Fruit fly (Drosophila melanogaster) whole organism, wandering third instar larva: ENCODE measurements around the gene CG31109.

ENCODE experiments used
- CG32264 ChIP-seq: fragments of 200-800 bp; sonication (Bioruptor generic); optimal IDR thresholded peaks from 2 replicates; lab custom pipeline; 2016; ENCODE audit warnings: missing biosample characterization, missing genetic modification characterization
- Hnf4 ChIP-seq: fragments of 200-800 bp; sonication (Bioruptor generic); optimal IDR thresholded peaks from 2 replicates; lab custom pipeline; 2016; ENCODE audit warnings: missing biosample characterization, mild to moderate bottlenecking, missing genetic modification characterization
- br ChIP-seq: fragments of 200-800 bp; sonication (Bioruptor generic); optimal IDR thresholded peaks from 2 replicates; lab custom pipeline; 2016; ENCODE audit warnings: missing biosample characterization, missing genetic modification characterization
- foxo ChIP-seq, 2 experiments: fragments of 200-800 bp; sonication (Bioruptor generic); optimal IDR thresholded peaks; 2 replicates in 1 of 2; 3 replicates in 1 of 2; lab custom pipeline; 2016 to 2017; ENCODE audit warnings: missing biosample characterization in 2 of 2, missing genetic modification characterization in 2 of 2
- fru ChIP-seq: fragments of 200-800 bp; sonication (Bioruptor generic); optimal IDR thresholded peaks from 3 replicates; lab custom pipeline; 2016; ENCODE audit warnings: missing biosample characterization, mild to moderate bottlenecking, missing genetic modification characterization
- pan ChIP-seq: fragments of >200 bp; optimal IDR thresholded peaks from 2 replicates; lab custom pipeline; 2017

DNA sequence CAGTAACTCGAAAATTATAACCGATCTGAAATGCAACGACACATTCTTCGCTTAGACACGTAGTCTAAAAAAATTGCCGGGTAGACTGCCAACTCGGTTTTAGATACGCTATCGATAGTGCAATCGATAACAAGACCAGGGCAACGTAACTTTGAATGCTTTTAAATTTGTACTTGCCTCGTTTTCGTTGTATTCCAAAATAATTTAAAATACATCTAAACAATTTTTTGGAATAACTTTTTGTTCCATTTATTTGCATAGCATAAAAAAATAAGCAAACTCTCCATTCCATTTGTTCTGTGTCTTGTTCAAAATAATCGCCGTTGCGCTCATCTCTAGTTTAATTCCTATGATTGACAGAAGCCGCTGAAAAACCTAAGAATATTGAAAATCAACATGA, 15.1 kb upstream of the CG31109 start, which contains the start of the genes Stt3B and CG11839:
- TF ChIP-seq fru (GFP tag; lab: Kevin White, UChicago) (no peak), CG32264 (peak; percentile 1), pan (no peak), br (GFP tag; lab: Kevin White, UChicago) (no peak), Hnf4 (GFP tag; lab: Kevin White, UChicago) (peak; percentile 89), foxo (GFP tag; optimal IDR thresholded peaks at IDR 0.05; lab: Kevin White, UChicago) (peak in 1 of 2 experiments; percentile 84)
